Worm (Caenorhabditis elegans): ENCODE results near the gene ugt-62.

ugt-62 gene

DNA sequence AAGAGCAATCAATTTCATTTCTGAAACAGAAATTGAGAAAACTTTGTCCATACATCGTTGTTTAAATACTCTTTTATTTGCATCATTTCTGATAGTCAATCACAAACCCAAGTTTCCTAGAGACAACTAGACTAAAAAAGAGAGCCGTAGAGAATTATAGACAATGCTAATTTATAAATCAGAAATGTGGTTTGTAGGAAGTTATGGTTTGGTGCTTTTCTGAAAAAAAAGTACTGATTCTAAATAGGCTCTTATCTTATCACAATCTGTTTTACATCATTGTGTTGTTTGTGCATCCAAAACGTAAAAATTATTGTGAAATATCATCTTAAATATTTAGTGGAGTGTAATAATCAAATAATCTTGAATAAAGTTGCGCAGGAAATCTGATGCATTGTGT, at the start of gene ugt-62:
TSS of gene ugt-62 (minus strand) at position 20 of the 400 bp plus-strand sequence.
- no peak for TF ChIP-seq unc-62 (GFP tag; optimal IDR thresholded peaks at IDR 0.05)

DNA sequence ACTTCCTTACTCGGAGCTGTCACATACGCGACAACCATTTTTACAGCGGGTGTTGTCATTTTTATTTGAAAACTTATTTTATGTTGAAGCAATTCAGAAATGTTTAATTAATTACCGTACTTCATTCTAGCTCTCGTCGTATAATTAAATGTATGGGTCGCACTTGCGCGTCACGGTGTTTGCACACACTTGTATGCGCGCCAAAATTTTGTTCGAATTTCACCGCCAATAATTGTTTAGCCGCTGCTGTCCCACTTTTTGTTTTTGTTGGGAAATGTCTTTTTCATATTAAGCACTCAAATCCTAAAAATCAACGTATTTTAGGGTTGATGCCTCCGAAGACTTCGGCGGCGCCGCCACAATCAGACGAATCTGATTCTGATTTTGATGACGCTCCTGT, 46.8 kb upstream of the ugt-62 start, which contains the start of the genes F35G12.7 and smc-4:
TSS of gene F35G12.7 (minus strand) at position 154 of the 400 bp plus-strand sequence.
TSS of gene smc-4 (plus strand) at position 325 of the 400 bp plus-strand sequence.
- TF ChIP-seq unc-62 (GFP tag; optimal IDR thresholded peaks at IDR 0.05), result no peak

DNA sequence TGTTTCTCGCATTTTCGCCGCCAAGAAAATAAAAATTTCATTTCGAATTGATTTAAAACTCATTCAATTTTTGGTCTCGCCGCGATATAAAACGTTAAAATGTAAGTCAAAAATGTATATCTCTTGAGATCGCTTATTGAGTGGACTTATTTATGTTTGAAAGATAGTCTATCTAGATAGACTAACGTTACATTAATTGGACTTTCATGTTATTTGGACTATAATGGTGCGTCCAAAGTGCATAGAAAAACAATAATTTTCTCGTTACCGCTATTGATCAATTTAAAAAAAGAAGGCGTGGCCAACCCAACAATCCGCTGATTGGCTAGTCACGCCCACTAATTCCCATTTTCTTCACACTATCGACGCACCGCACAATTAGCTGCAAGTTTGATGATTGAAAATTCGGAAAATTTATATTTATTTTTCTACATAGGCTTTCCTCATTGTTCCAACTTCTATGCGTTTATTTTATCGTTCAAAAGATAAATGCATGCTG, 43.7 kb upstream of the ugt-62 start, which contains the start of gene F35G12.5:
TSS of gene F35G12.5 (plus strand) at position 51 of the 499 bp plus-strand sequence.
- TF ChIP-seq unc-62 (GFP tag; optimal IDR thresholded peaks at IDR 0.05), result no peak

DNA sequence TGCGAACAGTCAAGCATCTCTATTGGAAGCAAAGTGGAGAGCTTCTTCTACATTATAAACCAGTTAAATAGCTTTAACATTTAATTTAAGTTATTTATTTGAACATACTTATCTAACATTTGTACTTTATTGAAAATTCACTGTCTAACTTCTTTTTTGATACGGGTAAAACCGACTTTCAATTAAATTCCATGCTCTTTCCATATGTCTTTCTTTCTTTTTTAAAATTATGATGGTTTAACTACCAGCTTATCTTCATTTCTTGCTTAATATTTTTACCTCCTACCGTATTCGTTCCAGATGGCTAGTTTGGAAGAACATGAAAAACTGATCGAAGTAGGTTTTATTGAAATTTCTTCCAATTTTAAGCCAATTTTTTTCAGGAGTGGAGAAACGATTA, 41.1 kb upstream of the ugt-62 start, which contains the start of gene F35G12.12:
TSS of gene F35G12.12 (plus strand) at position 301 of the 400 bp plus-strand sequence.
- TF ChIP-seq unc-62 (GFP tag; optimal IDR thresholded peaks at IDR 0.05), result no peak

DNA sequence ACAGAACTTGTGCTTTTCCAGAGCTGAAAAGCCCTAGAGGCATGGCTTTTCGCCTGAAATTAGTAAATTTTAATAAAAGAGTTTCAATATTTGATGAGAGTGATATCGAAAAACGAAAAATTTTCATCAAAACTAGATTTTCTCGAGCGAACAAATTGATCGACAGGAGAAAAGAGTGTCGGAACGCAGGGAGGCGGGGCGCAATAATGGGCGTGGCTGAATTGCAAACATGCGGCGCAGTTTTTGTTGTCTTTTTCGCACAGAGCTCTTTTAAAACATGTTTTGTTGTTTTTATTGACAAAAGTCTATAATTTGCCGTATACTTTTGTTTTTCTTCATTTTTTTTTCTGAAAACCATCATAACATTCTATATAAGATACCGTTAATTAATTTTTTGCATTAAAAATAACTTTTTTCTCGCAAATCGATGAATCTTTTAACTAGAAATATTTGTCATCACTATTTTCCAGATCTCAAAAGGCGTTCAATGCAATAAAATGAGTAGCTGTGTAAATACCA, 38.0 kb upstream of the ugt-62 start, which contains the start of the genes sel-5 and wdr-48:
TSS of gene sel-5 (minus strand) at position 53 of the 519 bp plus-strand sequence.
TSS of gene wdr-48 (plus strand) at position 469 of the 519 bp plus-strand sequence.
- TF ChIP-seq unc-62 (GFP tag; optimal IDR thresholded peaks at IDR 0.05), result no peak

DNA sequence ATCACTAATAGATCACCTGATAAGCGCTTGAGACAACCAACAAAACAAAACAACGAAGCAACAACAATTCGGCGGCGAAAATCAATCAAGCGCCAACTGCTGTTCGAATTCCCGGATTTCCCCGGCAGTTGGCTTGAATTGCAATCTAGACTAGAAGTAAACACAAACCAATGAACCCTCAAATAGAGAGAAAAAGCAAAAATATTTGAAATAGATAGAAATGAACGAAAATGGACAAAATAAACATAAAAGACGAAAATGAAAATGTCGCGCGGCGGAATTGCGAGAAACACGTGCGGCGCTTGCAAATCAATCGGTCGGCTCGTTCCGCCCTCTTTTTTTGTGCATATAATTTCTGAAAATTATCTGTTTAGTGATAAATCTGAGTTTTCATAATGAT, 28.0 kb upstream of the ugt-62 start, which contains the start of gene idhg-1:
TSS of gene idhg-1 (plus strand) at position 343 of the 400 bp plus-strand sequence.
- no peak for TF ChIP-seq unc-62 (GFP tag; optimal IDR thresholded peaks at IDR 0.05)

DNA sequence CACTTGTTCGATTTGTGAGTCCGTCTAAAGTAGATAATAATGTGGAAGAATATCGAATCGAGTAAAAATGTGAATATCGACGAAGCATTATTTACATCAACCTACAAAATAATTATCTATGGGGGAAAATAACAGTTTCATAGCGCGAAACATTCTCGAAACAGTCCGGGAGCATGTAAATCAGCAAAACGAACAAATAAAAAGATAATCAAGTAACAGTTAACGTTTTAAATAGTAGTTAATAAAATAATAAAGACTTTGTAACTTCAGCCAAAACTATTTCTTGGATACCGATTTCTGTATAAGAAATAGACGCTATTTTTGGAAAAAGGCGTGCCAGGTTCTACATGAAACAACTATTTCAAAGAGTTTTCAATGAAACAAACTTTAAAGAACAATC, 27.6 kb upstream of the ugt-62 start, which contains the start of gene mlcd-1:
TSS of gene mlcd-1 (minus strand) at position 101 of the 400 bp plus-strand sequence.
- TF ChIP-seq unc-62 (GFP tag; optimal IDR thresholded peaks at IDR 0.05), result no peak

DNA sequence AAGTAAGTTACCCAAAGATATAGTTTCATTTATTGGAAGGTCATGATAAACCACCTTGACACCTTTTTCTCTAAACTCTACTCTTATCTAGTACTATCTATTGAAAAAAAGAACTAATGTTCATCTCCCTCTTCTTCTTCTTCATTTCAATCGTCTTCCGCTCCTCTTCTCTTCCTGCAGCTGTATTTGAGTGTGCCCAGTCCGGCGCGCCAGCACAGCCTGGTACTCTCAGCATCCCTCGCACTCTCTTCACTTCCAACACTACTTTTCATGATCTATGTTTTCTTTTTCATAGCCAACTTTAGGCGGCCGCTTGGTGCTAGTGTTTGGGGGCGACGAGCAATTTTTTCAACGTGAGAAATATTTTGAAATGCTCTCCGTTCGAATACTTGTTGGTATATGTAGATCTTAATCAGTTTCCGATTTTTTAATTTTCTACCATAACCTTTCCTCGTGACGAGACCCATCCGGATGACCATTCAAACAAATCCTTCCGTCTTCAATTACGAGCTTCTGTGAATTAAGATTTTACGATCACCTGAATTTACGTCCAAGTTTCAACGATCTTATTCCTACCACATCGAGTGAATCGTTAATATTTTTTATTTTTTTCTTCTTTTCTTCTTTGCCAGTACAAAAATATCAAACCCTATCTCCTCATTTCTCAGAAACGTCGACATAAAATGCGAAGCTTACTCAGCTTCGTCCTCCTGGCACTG, 21.8 kb upstream of the ugt-62 start, which contains the start of gene pan-1:
TSS of gene pan-1 (plus strand) at position 669 of the 719 bp plus-strand sequence.
- TF ChIP-seq unc-62 (GFP tag; optimal IDR thresholded peaks at IDR 0.05), result no peak

DNA sequence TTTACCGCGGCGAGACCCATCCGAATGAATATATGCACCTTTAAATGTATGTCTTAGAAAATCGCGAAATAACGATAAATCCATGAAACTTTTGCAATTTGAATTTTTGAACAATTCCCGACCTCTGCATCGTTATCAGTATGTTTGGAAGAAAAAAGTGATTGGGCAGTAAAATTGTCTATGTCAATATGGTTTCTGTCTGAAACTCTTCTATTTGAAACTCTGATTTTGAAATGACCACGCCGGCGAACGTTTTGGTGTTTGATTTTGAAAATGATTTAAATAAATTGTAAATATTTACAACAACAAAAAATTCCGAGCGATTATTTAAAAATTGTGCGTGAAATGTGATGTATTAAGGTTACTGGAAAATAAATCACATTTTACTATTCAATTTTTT, 20.9 kb upstream of the ugt-62 start:
- no peak for TF ChIP-seq unc-62 (GFP tag; optimal IDR thresholded peaks at IDR 0.05)

DNA sequence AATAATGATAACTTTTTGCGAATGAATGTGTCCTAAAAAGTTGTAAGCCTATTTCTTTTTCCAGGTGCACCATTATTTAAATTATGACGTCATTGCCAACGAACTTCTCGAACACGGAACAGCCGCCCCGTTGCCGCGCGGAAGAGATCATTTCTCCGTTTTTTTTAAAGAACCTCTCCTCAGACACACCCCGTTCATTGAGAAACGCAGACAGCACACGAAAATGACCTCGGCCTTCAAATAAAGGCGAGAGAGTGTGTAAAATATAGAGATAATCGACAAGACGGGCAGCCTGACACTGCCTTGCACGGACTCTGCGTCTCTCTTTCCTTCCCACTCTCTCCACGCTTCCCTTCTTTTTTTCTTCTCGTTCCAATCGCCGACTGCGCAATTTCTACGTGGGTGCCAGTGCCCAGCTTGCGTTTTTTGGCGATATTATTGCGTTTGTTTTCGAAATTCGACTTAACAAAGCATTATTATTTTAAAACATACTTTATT, 20.0 kb upstream of the ugt-62 start:
- TF ChIP-seq unc-62 (GFP tag; optimal IDR thresholded peaks at IDR 0.05), result no peak

DNA sequence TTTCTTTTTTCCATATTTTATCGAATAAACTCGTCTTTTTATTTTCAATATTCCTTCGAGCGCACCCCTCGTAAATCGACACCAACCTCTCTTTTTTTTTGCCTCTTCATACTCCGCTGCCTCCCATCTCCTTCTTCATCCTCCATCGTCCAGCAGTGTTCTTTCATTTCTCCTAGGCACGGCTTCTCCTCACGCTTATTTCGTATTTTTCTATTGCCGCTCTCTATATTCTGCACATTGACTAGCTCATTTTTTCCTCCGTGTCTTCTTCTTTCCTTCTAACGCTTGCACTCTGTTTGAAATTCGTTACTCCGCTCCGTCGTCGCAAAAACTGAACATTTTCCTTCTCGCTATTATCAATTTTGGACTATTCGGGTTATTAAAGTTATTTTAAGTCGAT, 14.9 kb upstream of the ugt-62 start:
- TF ChIP-seq unc-62 (GFP tag; optimal IDR thresholded peaks at IDR 0.05), result no peak

DNA sequence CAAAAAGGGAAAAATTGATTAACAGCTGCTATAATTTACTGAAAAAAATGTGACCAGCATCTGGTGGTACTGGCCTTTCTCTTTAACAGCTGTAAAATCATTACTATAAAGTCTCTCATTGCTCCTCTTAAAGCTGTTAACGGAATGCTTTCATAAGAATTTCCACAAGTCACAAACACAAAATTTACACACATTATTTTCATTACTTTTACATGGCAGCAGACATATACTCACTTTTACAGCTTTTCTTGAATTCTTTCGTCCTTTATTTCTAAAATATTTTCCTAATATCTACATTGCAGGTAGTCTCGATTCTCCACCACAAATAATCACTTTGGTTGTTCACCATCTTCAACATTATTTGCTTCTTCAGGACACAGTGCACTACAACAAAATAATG, 12.9 kb upstream of the ugt-62 start, which contains the start of gene imph-1:
TSS of gene imph-1 (plus strand) at position 301 of the 400 bp plus-strand sequence.
- TF ChIP-seq unc-62 (GFP tag; optimal IDR thresholded peaks at IDR 0.05), result no peak

DNA sequence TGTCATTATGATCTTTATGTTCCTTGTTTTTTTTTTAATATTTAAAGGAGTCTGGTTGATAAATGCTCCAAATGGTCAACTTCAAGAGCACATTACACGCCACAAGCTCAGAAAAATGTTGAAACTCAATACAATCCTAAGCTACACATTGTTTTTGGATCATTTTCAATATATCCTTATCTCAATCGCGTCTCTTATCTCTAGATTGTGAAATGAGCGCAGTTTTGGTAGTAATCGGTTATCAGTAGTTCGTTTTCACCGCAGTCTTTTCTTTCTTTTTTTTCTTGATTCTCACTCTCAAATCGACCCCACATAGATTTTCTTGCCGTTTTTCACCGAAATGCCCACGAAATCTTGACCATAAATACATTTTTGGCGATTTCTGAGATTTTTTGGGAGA, 12.4 kb upstream of the ugt-62 start:
- no peak for TF ChIP-seq unc-62 (GFP tag; optimal IDR thresholded peaks at IDR 0.05)

DNA sequence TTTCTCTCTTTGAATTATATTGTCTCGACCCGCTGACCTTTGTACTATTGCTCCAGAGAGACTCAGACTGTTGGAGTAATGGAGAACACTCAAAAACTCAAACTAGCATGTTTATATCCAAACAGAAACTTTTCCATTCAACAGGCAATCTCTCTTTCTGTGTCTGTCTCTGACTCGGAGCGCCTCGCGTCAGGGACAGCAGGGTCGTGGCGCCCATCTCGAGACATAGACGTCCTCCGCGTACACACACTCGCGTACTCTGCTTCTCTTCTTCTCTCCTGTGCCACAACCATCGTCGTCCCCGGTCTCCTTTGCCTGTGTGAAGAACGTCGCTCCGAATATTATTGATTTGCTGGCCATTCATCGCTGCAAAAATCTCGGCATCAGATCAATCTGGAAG, 11.5 kb upstream of the ugt-62 start:
- no peak for TF ChIP-seq unc-62 (GFP tag; optimal IDR thresholded peaks at IDR 0.05)

DNA sequence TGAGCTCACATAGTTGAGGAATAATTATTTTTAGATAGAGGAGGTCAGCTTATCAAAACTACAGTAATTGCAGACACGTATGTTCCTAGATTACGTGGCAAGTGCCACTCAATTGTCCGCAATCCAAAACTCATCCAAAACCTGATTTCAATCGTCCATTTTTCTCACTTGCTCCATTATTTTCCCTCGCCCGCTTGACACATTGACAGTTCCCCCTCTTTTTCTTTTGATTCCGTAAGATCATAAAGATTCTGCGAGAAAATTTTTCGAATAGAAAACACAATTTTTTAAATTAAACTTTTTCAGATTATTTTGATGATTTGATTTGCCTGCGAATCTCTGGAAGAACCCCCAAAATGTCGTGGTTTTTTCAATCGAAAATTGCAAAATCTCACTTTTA, 8.3 kb upstream of the ugt-62 start, which contains the start of gene M88.4:
TSS of gene M88.4 (plus strand) at position 301 of the 400 bp plus-strand sequence.
- no peak for TF ChIP-seq unc-62 (GFP tag; optimal IDR thresholded peaks at IDR 0.05)

DNA sequence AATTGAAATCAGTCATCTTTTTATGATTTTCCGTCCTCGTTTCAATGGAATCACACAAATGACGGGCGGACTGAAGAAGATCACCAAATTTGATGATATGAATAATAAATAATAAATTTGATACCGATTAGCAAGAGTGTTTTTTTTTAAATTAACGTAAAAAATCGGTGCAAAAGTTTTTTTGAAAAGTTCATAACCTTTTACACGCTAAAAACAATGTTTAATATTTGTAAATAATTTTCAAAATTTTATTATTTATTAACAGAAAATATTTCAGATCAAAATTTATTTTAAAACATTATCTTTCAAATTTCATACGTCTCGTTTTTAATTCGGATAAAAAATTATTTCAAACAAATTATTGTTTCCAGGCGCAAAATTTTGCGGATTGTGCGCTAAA, 4.5 kb upstream of the ugt-62 start, which contains the start of gene M88.3:
TSS of gene M88.3 (minus strand) at position 101 of the 400 bp plus-strand sequence.
- no peak for TF ChIP-seq unc-62 (GFP tag; optimal IDR thresholded peaks at IDR 0.05)

Data from whole organism, dauer.